Worm (Caenorhabditis elegans): ENCODE measurements around the gene F55B11.6.

Gene F55B11.6

DNA sequence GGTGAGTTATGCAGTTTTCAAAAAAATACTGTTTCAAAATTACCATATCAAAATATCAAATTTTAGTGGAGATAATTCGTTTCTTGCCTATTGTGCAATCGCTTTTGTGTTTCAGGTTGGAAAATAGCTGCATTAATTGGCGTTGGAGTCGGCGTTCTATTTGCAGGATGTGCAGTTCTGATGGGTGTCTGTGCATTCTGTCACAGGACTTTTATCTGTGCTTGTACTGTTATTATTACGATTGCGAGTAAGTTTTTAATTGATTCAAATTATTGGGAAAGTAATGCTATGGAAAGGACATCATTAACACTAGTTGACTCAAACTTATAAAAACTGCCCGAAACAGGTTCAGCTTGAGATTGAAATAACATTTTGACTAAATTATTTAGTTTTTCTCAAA is 22.2 kb downstream of the F55B11.6 start:
- TF ChIP-seq mab-5 (tag; optimal IDR thresholded peaks at IDR 0.05) (no peak), snpc-4 (tag; optimal IDR thresholded peaks at IDR 0.05) (no peak), ztf-11 (tag; optimal IDR thresholded peaks at IDR 0.05) (no peak), cnd-1 (tag; optimal IDR thresholded peaks at IDR 0.05) (no peak)

DNA sequence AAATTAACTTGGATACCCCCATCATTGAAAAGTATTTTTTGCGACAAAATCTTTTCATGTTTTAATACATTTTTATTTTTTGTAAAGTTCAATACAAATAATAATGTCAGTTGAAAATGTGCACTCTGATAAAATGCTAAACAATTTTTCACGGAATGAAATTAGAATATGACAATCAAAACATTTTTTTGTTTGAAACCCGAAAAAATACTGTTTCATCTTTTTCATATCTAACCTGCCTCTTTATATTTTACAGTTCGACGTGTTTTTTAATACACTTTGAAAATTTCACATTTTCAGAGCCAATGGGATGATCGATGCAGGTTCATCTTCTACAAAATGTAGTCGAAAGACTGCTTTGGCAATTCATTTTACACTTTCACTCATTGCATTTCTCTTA is 23.2 kb downstream of the F55B11.6 start, which contains the start of gene clc-8:
clc-8 (plus strand) TSS at position 301 of the 400 bp plus-strand sequence.
- TF ChIP-seq elt-1 (tag; optimal IDR thresholded peaks at IDR 0.05; ENCODE audit: borderline replicate concordance, insufficient read depth) (no peak), ceh-39 (tag; optimal IDR thresholded peaks at IDR 0.05) (no peak), bed-3 (GFP tag; optimal IDR thresholded peaks at IDR 0.05) (no peak), snpc-4 (tag; optimal IDR thresholded peaks at IDR 0.05) (no peak), cnd-1 (tag; optimal IDR thresholded peaks at IDR 0.05) (no peak), lin-32 (GFP tag; optimal IDR thresholded peaks at IDR 0.05) (no peak), mep-1 (tag; optimal IDR thresholded peaks at IDR 0.05) (no peak), sptf-1 (tag; optimal IDR thresholded peaks at IDR 0.05) (no peak), ham-2 (GFP tag; optimal IDR thresholded peaks at IDR 0.05) (no peak), unc-62 (GFP tag; optimal IDR thresholded peaks at IDR 0.05) (no peak), nhr-28 (tag; optimal IDR thresholded peaks at IDR 0.05) (no peak), M03D4.4 (tag; optimal IDR thresholded peaks at IDR 0.05) (no peak), ceh-83 (GFP tag; optimal IDR thresholded peaks at IDR 0.05) (no peak), unc-120 (tag; optimal IDR thresholded peaks at IDR 0.05; ENCODE audit: poor library complexity, severe bottlenecking) (no peak), tbx-8 (GFP tag; optimal IDR thresholded peaks at IDR 0.05) (no peak), mls-2 (tag; optimal IDR thresholded peaks at IDR 0.05) (no peak), hlh-1 (tag; optimal IDR thresholded peaks at IDR 0.05) (no peak), nhr-2 (tag; optimal IDR thresholded peaks at IDR 0.05) (no peak)

DNA sequence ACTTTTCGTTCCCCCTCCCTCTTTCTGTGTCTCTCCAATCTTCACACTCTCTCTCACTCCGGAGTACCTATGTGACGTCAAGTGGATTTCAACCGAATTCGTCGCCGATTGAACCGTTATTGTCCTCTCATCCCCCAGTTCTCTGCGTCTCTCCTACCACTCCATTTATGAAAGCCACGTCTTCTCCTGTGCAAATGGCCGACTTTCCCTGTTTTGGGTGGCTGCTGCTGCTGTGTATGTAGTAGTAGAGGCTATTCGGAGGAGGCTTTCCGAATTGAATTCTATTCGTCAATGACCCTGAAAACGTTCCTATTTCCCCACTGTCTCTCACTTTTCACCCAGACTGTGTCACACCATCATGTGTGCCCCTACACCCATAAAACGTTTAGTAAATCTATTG is 25.3 kb downstream of the F55B11.6 start:
- TF ChIP-seq nhr-12 (tag; optimal IDR thresholded peaks at IDR 0.05): no peak
- no peak for TF ChIP-seq lin-13 (tag; optimal IDR thresholded peaks at IDR 0.05)
- TF ChIP-seq flh-1 (GFP tag; optimal IDR thresholded peaks at IDR 0.05): no peak
- TF ChIP-seq nhr-237 (tag; optimal IDR thresholded peaks at IDR 0.05): no peak
- peak; percentile 57 for TF ChIP-seq blmp-1 (tag; optimal IDR thresholded peaks at IDR 0.05)
- no peak for TF ChIP-seq ceh-43 (GFP tag; optimal IDR thresholded peaks at IDR 0.05)
- TF ChIP-seq M03D4.4 (tag; optimal IDR thresholded peaks at IDR 0.05): no peak
- peak; percentile 84 for TF ChIP-seq ham-2 (GFP tag; optimal IDR thresholded peaks at IDR 0.05)
- no peak for TF ChIP-seq mab-5 (tag; optimal IDR thresholded peaks at IDR 0.05)
- TF ChIP-seq nhr-28 (tag; optimal IDR thresholded peaks at IDR 0.05): no peak
- TF ChIP-seq cnd-1 (tag; optimal IDR thresholded peaks at IDR 0.05): peak; percentile 13
- TF ChIP-seq hlh-1 (tag; optimal IDR thresholded peaks at IDR 0.05): no peak
- no peak for TF ChIP-seq ceh-39 (tag; optimal IDR thresholded peaks at IDR 0.05)
- TF ChIP-seq unc-62 (GFP tag; optimal IDR thresholded peaks at IDR 0.05): no peak
- no peak for TF ChIP-seq snpc-4 (tag; optimal IDR thresholded peaks at IDR 0.05)
- TF ChIP-seq mls-2 (tag; optimal IDR thresholded peaks at IDR 0.05): no peak
- no peak for TF ChIP-seq drap-1 (GFP tag; optimal IDR thresholded peaks at IDR 0.05)
- no peak for TF ChIP-seq zip-8 (tag; optimal IDR thresholded peaks at IDR 0.05)

DNA sequence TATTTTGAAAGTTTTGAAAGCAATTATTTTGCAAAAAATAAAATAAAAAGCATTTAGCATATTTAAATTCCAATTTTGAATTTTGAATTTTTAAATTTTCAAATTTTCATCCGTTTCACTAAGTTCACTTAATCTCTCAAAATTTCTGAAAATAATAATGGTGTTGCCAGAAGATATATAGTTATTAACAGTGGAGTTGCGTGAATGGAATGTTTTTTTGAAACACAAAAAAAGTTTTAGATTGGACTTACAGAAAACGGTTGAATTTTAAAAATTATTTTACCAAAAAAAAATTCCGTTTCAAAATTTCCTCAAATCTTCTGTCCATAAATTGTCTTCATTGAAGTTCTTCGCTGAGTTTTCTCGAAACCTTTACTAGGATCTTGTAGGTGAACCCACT is 25.8 kb downstream of the F55B11.6 start:
- TF ChIP-seq unc-62 (GFP tag; optimal IDR thresholded peaks at IDR 0.05): no peak
- TF ChIP-seq mep-1 (tag; optimal IDR thresholded peaks at IDR 0.05): no peak
- TF ChIP-seq tbx-8 (GFP tag; optimal IDR thresholded peaks at IDR 0.05): no peak
- no peak for TF ChIP-seq unc-120 (tag; optimal IDR thresholded peaks at IDR 0.05; ENCODE audit: poor library complexity, severe bottlenecking)
- no peak for TF ChIP-seq elt-3 (tag; optimal IDR thresholded peaks at IDR 0.05)
- no peak for TF ChIP-seq M03D4.4 (tag; optimal IDR thresholded peaks at IDR 0.05)
- no peak for TF ChIP-seq elt-1 (tag; optimal IDR thresholded peaks at IDR 0.05; ENCODE audit: borderline replicate concordance, insufficient read depth)
- no peak for TF ChIP-seq blmp-1 (tag; optimal IDR thresholded peaks at IDR 0.05)
- TF ChIP-seq cnd-1 (tag; optimal IDR thresholded peaks at IDR 0.05): no peak
- TF ChIP-seq nhr-2 (tag; optimal IDR thresholded peaks at IDR 0.05): no peak
- TF ChIP-seq hlh-1 (tag; optimal IDR thresholded peaks at IDR 0.05): no peak
- TF ChIP-seq sem-2 (GFP tag; optimal IDR thresholded peaks at IDR 0.05): no peak
- no peak for TF ChIP-seq lsy-2 (tag; optimal IDR thresholded peaks at IDR 0.05)
- no peak for TF ChIP-seq ceh-39 (tag; optimal IDR thresholded peaks at IDR 0.05)
- TF ChIP-seq bed-3 (GFP tag; optimal IDR thresholded peaks at IDR 0.05): no peak
- no peak for TF ChIP-seq snpc-4 (tag; optimal IDR thresholded peaks at IDR 0.05)
- TF ChIP-seq lin-32 (GFP tag; optimal IDR thresholded peaks at IDR 0.05): no peak
- no peak for TF ChIP-seq nhr-76 (tag; optimal IDR thresholded peaks at IDR 0.05)

Measured in whole organism, mixed stage, embryonic.